Worm (Caenorhabditis elegans) whole organism, young adult: Measurements from ENCODE around the gene dpf-2.

Experiments
- B0019.2 ChIP-seq: fragments of 200-800 bp; sonication (Bioruptor generic); conservative IDR thresholded peaks from 2 replicates; pipeline ENCODE4 v1.3.6; 2022; ENCODE audit warnings: missing genetic modification reagents, missing genetic modification characterization, missing compliant biosample characterization
- B0035.1 ChIP-seq: sonication (generic microtip); optimal IDR thresholded peaks from 2 replicates; lab custom pipeline; 2016; ENCODE audit warnings: missing genetic modification characterization, mild to moderate bottlenecking, missing compliant biosample characterization, missing genotype, missing genetic modification reagents
- B0261.1 ChIP-seq: sonication (generic microtip); optimal IDR thresholded peaks from 2 replicates; lab custom pipeline; 2016; ENCODE audit warnings: mild to moderate bottlenecking, missing genetic modification characterization, moderate library complexity, missing compliant biosample characterization
- B0336.3 ChIP-seq: fragments of 200-800 bp; sonication (Bioruptor generic); IDR thresholded peaks from 2 replicates; pipeline ENCODE4 v1.3.6; 2022; ENCODE audit warnings: missing genetic modification characterization, missing compliant biosample characterization
- C06A6.2 ChIP-seq: fragments of 200-800 bp; sonication (Bioruptor generic); conservative IDR thresholded peaks from 2 replicates; pipeline ENCODE4 v1.3.6; 2022; ENCODE audit warnings: missing genetic modification characterization, missing compliant biosample characterization
- D2030.7 ChIP-seq: fragments of 200-800 bp; sonication (Bioruptor generic); IDR thresholded peaks from 2 replicates; pipeline ENCODE4 v1.3.6; 2022; ENCODE audit warnings: missing genetic modification reagents, missing genetic modification characterization, missing compliant biosample characterization
- F49E8.2 ChIP-seq: sonication (generic microtip); optimal IDR thresholded peaks from 3 replicates; lab custom pipeline; 2017; ENCODE audit warnings: missing genetic modification characterization, mild to moderate bottlenecking, missing compliant biosample characterization, antibody characterized with exemption, moderate library complexity; ENCODE audit not compliant: insufficient read depth
- K11D2.4 ChIP-seq: fragments of 200-800 bp; sonication (Bioruptor generic); IDR thresholded peaks from 2 replicates; pipeline ENCODE4 v1.3.6; 2022; ENCODE audit warnings: missing genetic modification reagents, missing genetic modification characterization, missing compliant biosample characterization
- Y56A3A.18 ChIP-seq: fragments of 200-800 bp; sonication (Bioruptor generic); IDR thresholded peaks from 2 replicates; pipeline ENCODE4 v1.3.6; 2022; ENCODE audit warnings: missing genetic modification reagents, missing genetic modification characterization, missing compliant biosample characterization
- Y67H2A.10 ChIP-seq: fragments of 200-800 bp; sonication (Bioruptor generic); conservative IDR thresholded peaks from 2 replicates; pipeline ENCODE4 v1.3.6; 2022; ENCODE audit warnings: missing genetic modification reagents, missing genetic modification characterization, missing compliant biosample characterization
- akir-1 ChIP-seq: fragments of 200-800 bp; sonication (Bioruptor generic); optimal IDR thresholded peaks from 2 replicates; lab custom pipeline; 2018; ENCODE audit warnings: mild to moderate bottlenecking, missing genetic modification characterization, moderate library complexity, missing compliant biosample characterization
- ama-1 ChIP-seq, 3 experiments: fragments of 150-350 bp in 1 of 3; sonication (generic microtip) in 2 of 3; optimal IDR thresholded peaks; 2 replicates each; lab custom pipeline; 2014 to 2018; ENCODE audit warnings: missing biosample characterization in 2 of 3, missing genetic modification characterization in 2 of 3, missing genetic modification reagents in 2 of 3
- attf-3 ChIP-seq: fragments of 200-800 bp; sonication (Bioruptor generic); conservative IDR thresholded peaks from 2 replicates; pipeline ENCODE4 v1.3.6; 2022; ENCODE audit warnings: missing genetic modification reagents, missing genetic modification characterization, missing compliant biosample characterization
- attf-5 ChIP-seq: fragments of 200-800 bp; sonication (Bioruptor generic); optimal IDR thresholded peaks from 2 replicates; lab custom pipeline; 2018; ENCODE audit warnings: mild to moderate bottlenecking, missing genetic modification characterization, missing compliant biosample characterization
- bed-1 ChIP-seq: fragments of 200-800 bp; sonication (Bioruptor generic); IDR thresholded peaks from 2 replicates; pipeline ENCODE4 v1.3.6; 2022; ENCODE audit warnings: missing genetic modification reagents, missing genetic modification characterization, missing compliant biosample characterization
- ccch-3 ChIP-seq: fragments of 200-800 bp; sonication (Bioruptor generic); optimal IDR thresholded peaks from 2 replicates; lab custom pipeline; 2018; ENCODE audit warnings: mild to moderate bottlenecking, missing genetic modification characterization, missing compliant biosample characterization
- cebp-2 ChIP-seq: fragments of 200-800 bp; sonication (Bioruptor generic); IDR thresholded peaks from 2 replicates; pipeline ENCODE4 v1.3.6; 2022; ENCODE audit warnings: missing genetic modification characterization, missing compliant biosample characterization
- ceh-40 ChIP-seq: fragments of 200-800 bp; sonication (Bioruptor generic); IDR thresholded peaks from 2 replicates; pipeline ENCODE4 v1.3.6; 2022; ENCODE audit warnings: missing genetic modification characterization, missing compliant biosample characterization
- ceh-91 ChIP-seq: fragments of 200-800 bp; sonication (Bioruptor generic); IDR thresholded peaks from 2 replicates; pipeline ENCODE4 v1.3.6; 2022; ENCODE audit warnings: missing genetic modification reagents, missing genetic modification characterization, missing compliant biosample characterization
- dox-1 ChIP-seq: fragments of 200-800 bp; sonication (Bioruptor generic); IDR thresholded peaks from 2 replicates; pipeline ENCODE4 v1.3.6; 2022; ENCODE audit warnings: missing genetic modification reagents, missing genetic modification characterization, missing compliant biosample characterization
- dpff-1 ChIP-seq: sonication (generic microtip); optimal IDR thresholded peaks from 2 replicates; lab custom pipeline; 2017; ENCODE audit warnings: mild to moderate bottlenecking, missing genetic modification characterization, missing compliant biosample characterization
- egl-18 ChIP-seq: fragments of 200-800 bp; sonication (Bioruptor generic); IDR thresholded peaks from 2 replicates; pipeline ENCODE4 v1.3.6; 2022; ENCODE audit warnings: missing genetic modification reagents, missing genetic modification characterization, missing compliant biosample characterization
- egl-44 ChIP-seq: fragments of 200-800 bp; sonication (Bioruptor generic); IDR thresholded peaks from 2 replicates; pipeline ENCODE4 v1.3.6; 2022; ENCODE audit warnings: missing genetic modification reagents, missing genetic modification characterization, missing compliant biosample characterization
- egrh-3 ChIP-seq: fragments of 200-800 bp; sonication (Bioruptor generic); IDR thresholded peaks from 2 replicates; pipeline ENCODE4 v1.3.6; 2022; ENCODE audit warnings: missing genetic modification reagents, missing genetic modification characterization, missing compliant biosample characterization
- hlh-12 ChIP-seq: sonication (generic microtip); optimal IDR thresholded peaks from 2 replicates; lab custom pipeline; 2016; ENCODE audit warnings: missing genetic modification characterization, missing compliant biosample characterization
- hlh-26 ChIP-seq: fragments of 200-800 bp; sonication (Bioruptor generic); conservative IDR thresholded peaks from 2 replicates; pipeline ENCODE4 v1.3.6; 2022; ENCODE audit warnings: missing genetic modification reagents, missing genetic modification characterization, missing compliant biosample characterization
- hmg-1.2 ChIP-seq: fragments of 200-800 bp; sonication (Bioruptor generic); IDR thresholded peaks from 2 replicates; pipeline ENCODE4 v1.3.6; 2022; ENCODE audit warnings: missing genetic modification reagents, missing genetic modification characterization, missing compliant biosample characterization
- hmg-20 ChIP-seq: fragments of 200-800 bp; sonication (Bioruptor generic); IDR thresholded peaks from 2 replicates; pipeline ENCODE4 v1.3.6; 2022; ENCODE audit warnings: missing genetic modification reagents, missing genetic modification characterization, missing compliant biosample characterization
- hsf-1 ChIP-seq: fragments of 200-800 bp; sonication (Bioruptor generic); IDR thresholded peaks from 2 replicates; pipeline ENCODE4 v1.3.6; 2022; ENCODE audit warnings: missing genetic modification reagents, missing genetic modification characterization, missing compliant biosample characterization
- lin-26 ChIP-seq: fragments of 200-800 bp; sonication (Bioruptor generic); IDR thresholded peaks from 2 replicates; pipeline ENCODE4 v1.3.6; 2022; ENCODE audit warnings: missing genetic modification reagents, missing genetic modification characterization, missing compliant biosample characterization
- lin-35 ChIP-seq, 3 experiments: fragments of 150-350 bp in 2 of 3; sonication (generic microtip) in 1 of 3; optimal IDR thresholded peaks; 2 replicates each; lab custom pipeline; 2014 to 2018; ENCODE audit warnings: missing biosample characterization in 3 of 3, missing genetic modification characterization in 3 of 3, missing genetic modification reagents in 3 of 3
- lir-1 ChIP-seq: fragments of 200-800 bp; sonication (Bioruptor generic); conservative IDR thresholded peaks from 2 replicates; pipeline ENCODE4 v1.3.6; 2022; ENCODE audit warnings: missing genetic modification reagents, missing genetic modification characterization, missing compliant biosample characterization
- madf-6 ChIP-seq: fragments of 200-800 bp; sonication (Bioruptor generic); IDR thresholded peaks from 2 replicates; pipeline ENCODE4 v1.3.6; 2022; ENCODE audit warnings: missing genetic modification reagents, missing genetic modification characterization, missing compliant biosample characterization
- nfyb-1 ChIP-seq: fragments of 200-800 bp; sonication (Bioruptor generic); IDR thresholded peaks from 2 replicates; pipeline ENCODE4 v1.3.6; 2022; ENCODE audit warnings: missing genetic modification reagents, missing genetic modification characterization, missing compliant biosample characterization
- nhr-179 ChIP-seq: sonication (generic microtip); optimal IDR thresholded peaks from 2 replicates; lab custom pipeline; 2016; ENCODE audit warnings: mild to moderate bottlenecking, missing genetic modification characterization, missing compliant biosample characterization
- pha-4 ChIP-seq: fragments of 150-350 bp; sonication (generic microtip); optimal IDR thresholded peaks from 2 replicates; lab custom pipeline; 2014; ENCODE audit warnings: missing biosample characterization, missing genetic modification reagents, missing genetic modification characterization
- rcor-1 ChIP-seq: fragments of 200-800 bp; sonication (Bioruptor generic); IDR thresholded peaks from 2 replicates; pipeline ENCODE4 v1.3.6; 2022; ENCODE audit warnings: missing genetic modification reagents, missing genetic modification characterization, missing compliant biosample characterization
- repo-1 ChIP-seq: sonication (generic microtip); optimal IDR thresholded peaks from 2 replicates; lab custom pipeline; 2017; ENCODE audit warnings: mild to moderate bottlenecking, missing genetic modification characterization, missing compliant biosample characterization
- rpc-1 ChIP-seq, 2 experiments: fragments of 150-350 bp in 1 of 2; sonication (generic microtip) in 1 of 2; optimal IDR thresholded peaks; 2 replicates each; lab custom pipeline; 2014 to 2018; ENCODE audit warnings: missing biosample characterization in 1 of 2, missing genetic modification characterization in 1 of 2, missing genetic modification reagents in 1 of 2, missing genotype in 1 of 2
- sdz-38 ChIP-seq: sonication (generic microtip); optimal IDR thresholded peaks from 2 replicates; lab custom pipeline; 2016; ENCODE audit warnings: missing genotype, missing genetic modification characterization, missing compliant biosample characterization
- tlf-1 ChIP-seq: fragments of 200-800 bp; sonication (Bioruptor generic); optimal IDR thresholded peaks from 2 replicates; lab custom pipeline; 2018; ENCODE audit warnings: mild to moderate bottlenecking, missing genetic modification characterization, missing compliant biosample characterization
- zfh-2 ChIP-seq: fragments of 200-800 bp; sonication (Bioruptor generic); conservative IDR thresholded peaks from 2 replicates; pipeline ENCODE4 v1.3.6; 2022; ENCODE audit warnings: missing genetic modification reagents, missing genetic modification characterization, missing compliant biosample characterization
- ztf-18 ChIP-seq: sonication (generic microtip); optimal IDR thresholded peaks from 2 replicates; lab custom pipeline; 2016; ENCODE audit warnings: missing genotype, mild to moderate bottlenecking, missing genetic modification characterization, missing compliant biosample characterization
- ztf-22 ChIP-seq: fragments of 200-800 bp; sonication (Bioruptor generic); optimal IDR thresholded peaks from 2 replicates; lab custom pipeline; 2018; ENCODE audit warnings: mild to moderate bottlenecking, missing genetic modification characterization, moderate library complexity, missing compliant biosample characterization
- ztf-25 ChIP-seq: fragments of 200-800 bp; sonication (Bioruptor generic); IDR thresholded peaks from 2 replicates; pipeline ENCODE4 v1.3.6; 2022; ENCODE audit warnings: missing genetic modification reagents, missing genetic modification characterization, missing compliant biosample characterization

The dpf-2 gene

ce11 chrX:14877691-14878090, 46.1 kb downstream of the dpf-2 start:
- TF ChIP-seq zfh-2 (peak; percentile 64), attf-5 (GFP tag; lab: Kevin White, UChicago) (no peak), B0035.1 (tag; lab: Kevin White, UChicago) (no peak), F49E8.2 (tag; lab: Kevin White, UChicago) (no peak), egrh-3 (peak; percentile 26; the same call in 1 of the 2 replicates), D2030.7 (no peak), pha-4 (tag; lab: Kevin White, UChicago) (no peak), hsf-1 (GFP tag; lab: Robert Waterston, UW) (0 out of 2 replicates have a peak, but pooled peaks have one; percentile 7), rcor-1 (GFP tag; lab: Robert Waterston, UW) (0 out of 2 replicates have a peak, but pooled peaks have one; percentile 26), ceh-91 (GFP tag; lab: Robert Waterston, UW) (no peak), lin-35 (GFP tag; optimal IDR thresholded peaks at IDR 0.05; lab: Kevin White, UChicago) (no peak), B0336.3 (GFP tag; lab: Robert Waterston, UW) (no peak), ccch-3 (GFP tag; lab: Kevin White, UChicago) (no peak), lin-26 (GFP tag; lab: Robert Waterston, UW) (no peak), tlf-1 (GFP tag; lab: Kevin White, UChicago) (no peak), ztf-22 (GFP tag; lab: Kevin White, UChicago) (no peak), Y67H2A.10 (GFP tag; lab: Robert Waterston, UW) (no peak), madf-6 (no peak), bed-1 (no peak), ama-1 (optimal IDR thresholded peaks at IDR 0.05; lab: Kevin White, UChicago) (no peak), ama-1 (GFP tag; optimal IDR thresholded peaks at IDR 0.05; lab: Kevin White, UChicago) (no peak), nfyb-1 (GFP tag; lab: Robert Waterston, UW) (0 out of 2 replicates have a peak, but pooled peaks have one; percentile 7), Y56A3A.18 (peak; percentile 43; the same call in 1 of the 2 replicates), ztf-25 (GFP tag; lab: Robert Waterston, UW) (no peak), lir-1 (GFP tag; lab: Robert Waterston, UW) (no peak), rpc-1 (optimal IDR thresholded peaks at IDR 0.05; lab: Kevin White, UChicago) (no peak), rpc-1 (tag; optimal IDR thresholded peaks at IDR 0.05; lab: Kevin White, UChicago) (no peak), akir-1 (GFP tag; lab: Kevin White, UChicago) (no peak), B0261.1 (tag; lab: Kevin White, UChicago) (no peak), egl-18 (no peak), dpff-1 (tag; lab: Kevin White, UChicago) (no peak), B0019.2 (GFP tag; lab: Robert Waterston, UW) (no peak), K11D2.4 (GFP tag; lab: Robert Waterston, UW) (no peak), dox-1 (GFP tag; lab: Robert Waterston, UW) (0 out of 2 replicates have a peak, but pooled peaks have one; percentile 19), ztf-18 (tag; lab: Kevin White, UChicago) (no peak), egl-44 (GFP tag; lab: Robert Waterston, UW) (no peak)

DNA sequence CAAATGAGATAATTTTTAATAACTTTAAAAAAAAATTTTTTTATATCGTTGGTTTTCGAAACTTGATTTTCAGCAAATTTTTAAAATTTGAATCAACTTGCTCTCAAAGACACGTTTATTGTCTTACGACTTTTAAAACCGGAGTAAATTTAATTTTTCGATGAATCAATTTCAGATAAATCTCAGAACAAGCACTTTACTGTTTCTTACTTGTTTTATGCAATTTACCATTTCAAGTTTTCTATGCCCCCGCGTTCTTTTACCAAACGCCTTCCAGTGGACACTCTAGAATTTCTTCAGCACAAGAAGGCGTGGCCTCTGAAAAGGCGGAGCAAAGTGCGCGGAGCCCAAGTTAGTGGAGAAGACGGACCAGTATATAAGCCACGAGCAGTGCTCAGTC, 49.5 kb downstream of the dpf-2 start, which contains the start of gene flp-8:
Gene flp-8 (plus strand): TSS at position 301 of the 400 bp plus-strand sequence.
- no peak for TF ChIP-seq F49E8.2 (tag; lab: Kevin White, UChicago)

ce11 chrX:14885855-14886254, 54.2 kb downstream of the dpf-2 start:
- TF ChIP-seq repo-1 (tag; lab: Kevin White, UChicago) (no peak), hlh-26 (GFP tag; lab: Robert Waterston, UW) (no peak), hlh-12 (no peak), sdz-38 (tag; lab: Kevin White, UChicago) (no peak), C06A6.2 (no peak), hmg-20 (GFP tag; lab: Robert Waterston, UW) (no peak), attf-3 (GFP tag; lab: Robert Waterston, UW) (no peak), hmg-1.2 (GFP tag; lab: Robert Waterston, UW) (no peak), cebp-2 (GFP tag; lab: Robert Waterston, UW) (no peak), D2030.7 (no peak), nhr-179 (no peak), ceh-40 (GFP tag; lab: Robert Waterston, UW) (no peak)
- TF ChIP-seq, all 124 proteins: peak for 0
